Fruit fly (Drosophila melanogaster): Measurements from ENCODE around the gene CG18764.

DNA sequence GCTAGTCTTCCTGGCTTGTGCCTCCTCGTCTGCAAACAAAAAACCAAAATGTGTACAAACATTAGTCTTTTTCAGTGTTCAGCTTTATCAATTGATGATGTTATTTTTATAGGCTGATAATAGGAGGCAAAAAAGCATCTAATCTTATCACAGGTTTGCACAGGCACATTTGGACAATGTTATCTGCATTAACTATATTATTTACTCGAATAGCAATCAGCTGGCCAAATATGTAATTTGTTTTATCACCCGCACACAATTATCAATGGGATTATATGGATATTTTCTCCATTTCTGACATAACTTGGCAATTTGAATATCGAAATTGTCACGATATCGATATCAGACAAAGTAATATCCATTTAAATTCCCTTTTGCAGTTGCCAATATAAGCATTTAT lies 10.9 kb downstream of the CG18764 start:
- TF ChIP-seq bab2 (GFP tag; optimal IDR thresholded peaks at IDR 0.05), result no peak
- TF ChIP-seq CG12299 (tag; optimal IDR thresholded peaks at IDR 0.05), result no peak
- TF ChIP-seq CG11247 (GFP tag; IDR thresholded peaks at IDR 0.05), result no peak
- TF ChIP-seq gem (tag; optimal IDR thresholded peaks at IDR 0.05), result no peak
- no peak for TF ChIP-seq Awh (GFP tag; IDR thresholded peaks at IDR 0.05)
